Fruit fly (Drosophila melanogaster) whole organism, wandering third instar larva: ENCODE data around the gene Pif1A.

Source experiments
- Abd-B ChIP-seq: fragments of >200 bp; optimal IDR thresholded peaks from 2 replicates; lab custom pipeline; 2017; ENCODE audit warnings: missing biosample characterization, missing genetic modification characterization
- CG32264 ChIP-seq: fragments of 200-800 bp; sonication (Bioruptor generic); optimal IDR thresholded peaks from 2 replicates; lab custom pipeline; 2016; ENCODE audit warnings: missing biosample characterization, missing genetic modification characterization
- CG9705 ChIP-seq: fragments of 200-800 bp; sonication (Bioruptor generic); optimal IDR thresholded peaks from 2 replicates; lab custom pipeline; 2018; ENCODE audit warnings: missing biosample characterization, mild to moderate bottlenecking, missing genetic modification characterization
- CrebA ChIP-seq: fragments of 200-800 bp; sonication (Bioruptor generic); optimal IDR thresholded peaks from 2 replicates; lab custom pipeline; 2016; ENCODE audit warnings: missing biosample characterization, mild to moderate bottlenecking, missing genetic modification characterization, borderline replicate concordance
- Dfd ChIP-seq: fragments of >200 bp; optimal IDR thresholded peaks from 2 replicates; lab custom pipeline; 2017; ENCODE audit warnings: missing biosample characterization, missing genetic modification characterization
- Dif ChIP-seq: fragments of 200-275, 200-300 bp; sonication (Bioruptor generic); optimal IDR thresholded peaks from 2 replicates; lab custom pipeline; 2018; ENCODE audit warnings: missing biosample characterization, missing genetic modification characterization; ENCODE audit not compliant: partially characterized antibody
- GATAd ChIP-seq: sonication (Bioruptor generic); optimal IDR thresholded peaks from 2 replicates; lab custom pipeline; 2016; ENCODE audit warnings: missing biosample characterization, missing genetic modification characterization
- HLH106 ChIP-seq: fragments of 200-800 bp; optimal IDR thresholded peaks from 3 replicates; lab custom pipeline; 2019; ENCODE audit warnings: missing biosample characterization, mild to moderate bottlenecking, missing genetic modification characterization, moderate library complexity
- Hnf4 ChIP-seq: fragments of 200-800 bp; sonication (Bioruptor generic); optimal IDR thresholded peaks from 2 replicates; lab custom pipeline; 2016; ENCODE audit warnings: missing biosample characterization, mild to moderate bottlenecking, missing genetic modification characterization
- Hr78 ChIP-seq: fragments of >200 bp; optimal IDR thresholded peaks from 2 replicates; lab custom pipeline; 2017; ENCODE audit warnings: missing biosample characterization, missing genetic modification characterization
- Hr83 ChIP-seq: fragments of 200-300 bp; sonication (Bioruptor generic); optimal IDR thresholded peaks from 2 replicates; lab custom pipeline; 2016; ENCODE audit warnings: missing biosample characterization, mild to moderate bottlenecking, missing genetic modification characterization, moderate library complexity; ENCODE audit not compliant: poor library complexity, severe bottlenecking
- Jra ChIP-seq: sonication (Bioruptor generic); optimal IDR thresholded peaks from 2 replicates; lab custom pipeline; 2016; ENCODE audit warnings: missing biosample characterization, missing genetic modification characterization
- Mio ChIP-seq: sonication (Bioruptor generic); optimal IDR thresholded peaks from 2 replicates; lab custom pipeline; 2016; ENCODE audit warnings: missing biosample characterization, missing genetic modification characterization
- Myc ChIP-seq: fragments of >200 bp; optimal IDR thresholded peaks from 2 replicates; lab custom pipeline; 2017
- N ChIP-seq: fragments of >200 bp; optimal IDR thresholded peaks from 2 replicates; lab custom pipeline; 2018; ENCODE audit warnings: missing biosample characterization, missing external identifiers, missing genetic modification characterization
- OdsH ChIP-seq: fragments of 200-800 bp; sonication (Bioruptor generic); optimal IDR thresholded peaks from 2 replicates; lab custom pipeline; 2016; ENCODE audit warnings: missing biosample characterization, mild to moderate bottlenecking, missing genetic modification characterization
- Rel ChIP-seq, 2 experiments: fragments of 200-800 bp; sonication (Bioruptor generic) in 1 of 2; optimal IDR thresholded peaks; 2 replicates in 1 of 2; 3 replicates in 1 of 2; lab custom pipeline; 2016 to 2019; ENCODE audit warnings: mild to moderate bottlenecking in 2 of 2, missing biosample characterization in 2 of 2, missing genetic modification characterization in 2 of 2, moderate library complexity in 1 of 2
- Sp1 ChIP-seq: fragments of 200-800 bp; sonication (Bioruptor generic); optimal IDR thresholded peaks from 3 replicates; lab custom pipeline; 2019; ENCODE audit warnings: missing biosample characterization, mild to moderate bottlenecking, missing genetic modification characterization, moderate library complexity
- Vsx2 ChIP-seq: fragments of 200-300, 225-300 bp; sonication (Bioruptor generic); optimal IDR thresholded peaks from 2 replicates; lab custom pipeline; 2018; ENCODE audit warnings: missing biosample characterization, missing genetic modification characterization; ENCODE audit not compliant: partially characterized antibody
- br ChIP-seq: fragments of 200-800 bp; sonication (Bioruptor generic); optimal IDR thresholded peaks from 2 replicates; lab custom pipeline; 2016; ENCODE audit warnings: missing biosample characterization, missing genetic modification characterization
- brk ChIP-seq: fragments of 200-800 bp; sonication (Bioruptor generic); optimal IDR thresholded peaks from 2 replicates; lab custom pipeline; 2016; ENCODE audit warnings: missing biosample characterization, mild to moderate bottlenecking, missing genetic modification characterization
- dl ChIP-seq, 2 experiments: fragments of 175-275, 200-275 bp in 1 of 2; fragments of 200-275 bp in 1 of 2; sonication (Bioruptor generic); optimal IDR thresholded peaks; lab custom pipeline; 2018; ENCODE audit warnings: mild to moderate bottlenecking in 2 of 2, missing biosample characterization in 2 of 2, missing genetic modification characterization in 2 of 2, moderate library complexity in 2 of 2; ENCODE audit not compliant: partially characterized antibody in 2 of 2, insufficient read depth in 1 of 2
- dmrt93B ChIP-seq: fragments of 200-800 bp; sonication (Bioruptor generic); optimal IDR thresholded peaks from 2 replicates; lab custom pipeline; 2018; ENCODE audit warnings: missing biosample characterization, mild to moderate bottlenecking, missing genetic modification characterization
- dsf ChIP-seq: sonication (Bioruptor generic); optimal IDR thresholded peaks from 2 replicates; lab custom pipeline; 2016; ENCODE audit warnings: missing biosample characterization, missing genetic modification characterization, borderline replicate concordance
- ey ChIP-seq: fragments of 200-800 bp; sonication (Bioruptor generic); optimal IDR thresholded peaks from 2 replicates; lab custom pipeline; 2016; ENCODE audit warnings: missing biosample characterization, missing genetic modification characterization
- foxo ChIP-seq, 2 experiments: fragments of 200-800 bp; sonication (Bioruptor generic); optimal IDR thresholded peaks; 2 replicates in 1 of 2; 3 replicates in 1 of 2; lab custom pipeline; 2016 to 2017; ENCODE audit warnings: missing biosample characterization in 2 of 2, missing genetic modification characterization in 2 of 2
- fru ChIP-seq: fragments of 200-800 bp; sonication (Bioruptor generic); optimal IDR thresholded peaks from 3 replicates; lab custom pipeline; 2016; ENCODE audit warnings: missing biosample characterization, mild to moderate bottlenecking, missing genetic modification characterization
- h ChIP-seq: fragments of 200-800 bp; sonication (Bioruptor generic); optimal IDR thresholded peaks from 3 replicates; lab custom pipeline; 2016; ENCODE audit warnings: missing biosample characterization, mild to moderate bottlenecking, missing genetic modification characterization
- jim ChIP-seq: fragments of 175-275, 200-325 bp; sonication (Bioruptor generic); optimal IDR thresholded peaks from 2 replicates; lab custom pipeline; 2016; ENCODE audit warnings: missing biosample characterization, mild to moderate bottlenecking, missing genetic modification characterization
- lola ChIP-seq: fragments of >200 bp; optimal IDR thresholded peaks from 2 replicates; lab custom pipeline; 2017; ENCODE audit warnings: missing biosample characterization, missing genetic modification characterization
- pan ChIP-seq: fragments of >200 bp; optimal IDR thresholded peaks from 2 replicates; lab custom pipeline; 2017
- psq ChIP-seq: fragments of 200-800 bp; sonication (Bioruptor generic); optimal IDR thresholded peaks from 3 replicates; lab custom pipeline; 2017; ENCODE audit warnings: missing biosample characterization, mild to moderate bottlenecking, missing genetic modification characterization, moderate library complexity
- rgr ChIP-seq: fragments of 200-800 bp; sonication (Bioruptor generic); optimal IDR thresholded peaks from 3 replicates; lab custom pipeline; 2016; ENCODE audit warnings: missing biosample characterization, mild to moderate bottlenecking, missing genetic modification characterization
- sage ChIP-seq: fragments of 200-800 bp; sonication (Bioruptor generic); optimal IDR thresholded peaks from 2 replicates; lab custom pipeline; 2016; ENCODE audit warnings: missing biosample characterization, mild to moderate bottlenecking, missing genetic modification characterization
- sv ChIP-seq: fragments of 200-800 bp; sonication (Bioruptor generic); optimal IDR thresholded peaks from 3 replicates; lab custom pipeline; 2016; ENCODE audit warnings: missing biosample characterization, missing genetic modification characterization
- tai ChIP-seq: sonication (Bioruptor generic); optimal IDR thresholded peaks from 2 replicates; lab custom pipeline; 2016; ENCODE audit warnings: missing biosample characterization, missing genetic modification characterization
- usp ChIP-seq: fragments of >200 bp; optimal IDR thresholded peaks from 2 replicates; lab custom pipeline; 2017; ENCODE audit warnings: missing biosample characterization, missing genetic modification characterization
- woc ChIP-seq: sonication (Bioruptor generic); optimal IDR thresholded peaks from 2 replicates; lab custom pipeline; 2016; ENCODE audit warnings: missing biosample characterization, mild to moderate bottlenecking, missing genetic modification characterization

Gene Pif1A

DNA sequence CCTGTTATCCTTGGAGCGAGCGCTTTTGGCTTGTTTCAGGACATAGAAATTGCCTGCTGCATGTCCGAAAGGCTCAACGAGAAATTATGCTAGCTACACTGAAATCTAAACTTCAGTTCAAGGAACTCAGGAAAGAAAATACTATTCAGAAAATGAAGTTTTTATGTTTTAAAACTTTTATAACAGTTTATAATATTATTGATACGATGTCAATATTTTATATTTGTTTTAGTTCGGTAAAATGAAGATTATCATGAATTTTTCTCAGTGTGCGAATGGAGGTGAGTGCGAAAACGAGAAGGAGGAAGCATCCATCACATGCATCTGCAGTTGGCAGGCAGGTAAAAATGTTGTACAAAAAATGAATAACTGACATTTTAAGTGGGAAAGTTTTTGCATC is 54.6 kb downstream of the Pif1A start:
- TF ChIP-seq Vsx2 (GFP tag; lab: Kevin White, UChicago) (no peak), pan (lab: Kevin White, UChicago) (no peak), lola (GFP tag; lab: Kevin White, UChicago) (no peak), dmrt93B (peak; percentile 41), dsf (GFP tag; lab: Kevin White, UChicago) (no peak), h (GFP tag; lab: Kevin White, UChicago) (peak; percentile 72), OdsH (peak; percentile 83), rgr (GFP tag; lab: Kevin White, UChicago) (peak; percentile 80), woc (GFP tag; lab: Kevin White, UChicago) (peak; percentile 56), psq (GFP tag; lab: Kevin White, UChicago) (peak; percentile 72), sage (GFP tag; lab: Kevin White, UChicago) (peak; percentile 63), Mio (no peak), usp (no peak), GATAd (GFP tag; lab: Kevin White, UChicago) (no peak), br (GFP tag; lab: Kevin White, UChicago) (peak; percentile 62), Dif (no peak), jim (GFP tag; lab: Kevin White, UChicago) (no peak), Rel (GFP tag; optimal IDR thresholded peaks at IDR 0.05; lab: Kevin White, UChicago) (no peak), Rel (tag; optimal IDR thresholded peaks at IDR 0.05; lab: Kevin White, UChicago) (no peak), Abd-B (GFP tag; lab: Kevin White, UChicago) (no peak), CG32264 (GFP tag; lab: Kevin White, UChicago) (no peak), ey (peak; percentile 62), CG9705 (GFP tag; lab: Kevin White, UChicago) (no peak), Sp1 (GFP tag; lab: Kevin White, UChicago) (peak; percentile 71), CrebA (GFP tag; lab: Kevin White, UChicago) (no peak), Myc (lab: Kevin White, UChicago) (no peak), Dfd (GFP tag; lab: Kevin White, UChicago) (no peak), sv (GFP tag; lab: Kevin White, UChicago) (no peak), Hr83 (GFP tag; lab: Kevin White, UChicago) (no peak), HLH106 (tag; lab: Kevin White, UChicago) (peak; percentile 76), N (GFP tag; lab: Kevin White, UChicago) (no peak), Hnf4 (peak; percentile 74), dl (GFP tag; optimal IDR thresholded peaks at IDR 0.05; lab: Kevin White, UChicago; ENCODE audit: insufficient read depth in 1 of 2, partially characterized antibody in 2 of 2) (no peak), tai (no peak), foxo (GFP tag; optimal IDR thresholded peaks at IDR 0.05; lab: Kevin White, UChicago) (peak in 1 of 2 experiments; percentile 82), brk (peak; percentile 46), Hr78 (GFP tag; lab: Kevin White, UChicago) (no peak), fru (GFP tag; lab: Kevin White, UChicago) (peak; percentile 78), Jra (peak; percentile 22)

DNA sequence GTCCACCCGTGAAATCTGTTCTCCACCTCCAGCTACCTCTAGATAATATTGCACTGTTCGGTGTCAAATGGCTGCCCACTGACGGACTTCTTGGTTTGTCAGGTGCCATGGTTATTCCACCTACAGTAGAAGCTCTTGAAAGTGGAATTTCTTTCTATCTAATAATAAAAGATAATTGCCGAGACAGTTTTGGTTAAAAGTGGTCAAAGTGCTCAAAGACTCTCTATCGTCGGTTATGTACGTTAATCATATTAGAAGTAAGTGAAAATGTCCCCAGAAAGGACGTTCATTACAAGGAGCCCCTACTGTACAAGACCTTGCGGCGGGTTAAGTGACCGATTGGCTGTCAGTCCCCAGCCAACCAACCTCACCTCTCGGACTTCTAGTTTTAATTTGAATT is 56.8 kb downstream of the Pif1A start:
- TF ChIP-seq dl (GFP tag; optimal IDR thresholded peaks at IDR 0.05; lab: Kevin White, UChicago; ENCODE audit: insufficient read depth in 1 of 2, partially characterized antibody in 2 of 2) (no peak), usp (no peak), CG32264 (GFP tag; lab: Kevin White, UChicago) (no peak), Hr78 (GFP tag; lab: Kevin White, UChicago) (no peak), fru (GFP tag; lab: Kevin White, UChicago) (peak; percentile 47), Rel (GFP tag; optimal IDR thresholded peaks at IDR 0.05; lab: Kevin White, UChicago) (no peak), Rel (tag; optimal IDR thresholded peaks at IDR 0.05; lab: Kevin White, UChicago) (no peak), ey (peak; percentile 65), HLH106 (tag; lab: Kevin White, UChicago) (peak; percentile 52), dsf (GFP tag; lab: Kevin White, UChicago) (no peak), dmrt93B (peak; percentile 19), tai (peak; percentile 54), psq (GFP tag; lab: Kevin White, UChicago) (peak; percentile 12), woc (GFP tag; lab: Kevin White, UChicago) (no peak), CrebA (GFP tag; lab: Kevin White, UChicago) (no peak), Dfd (GFP tag; lab: Kevin White, UChicago) (no peak), pan (lab: Kevin White, UChicago) (no peak), Hnf4 (peak; percentile 54), sv (GFP tag; lab: Kevin White, UChicago) (peak; percentile 15), brk (no peak), Dif (no peak), Abd-B (GFP tag; lab: Kevin White, UChicago) (no peak), Myc (lab: Kevin White, UChicago) (no peak), GATAd (GFP tag; lab: Kevin White, UChicago) (no peak), sage (GFP tag; lab: Kevin White, UChicago) (no peak), Sp1 (GFP tag; lab: Kevin White, UChicago) (no peak), OdsH (peak; percentile 46), CG9705 (GFP tag; lab: Kevin White, UChicago) (no peak), br (GFP tag; lab: Kevin White, UChicago) (peak; percentile 42), Mio (no peak), foxo (GFP tag; optimal IDR thresholded peaks at IDR 0.05; lab: Kevin White, UChicago) (peak in 1 of 2 experiments; percentile 53), Jra (no peak), Hr83 (GFP tag; lab: Kevin White, UChicago) (no peak), h (GFP tag; lab: Kevin White, UChicago) (peak; percentile 60), rgr (GFP tag; lab: Kevin White, UChicago) (peak; percentile 50), Vsx2 (GFP tag; lab: Kevin White, UChicago) (no peak), lola (GFP tag; lab: Kevin White, UChicago) (no peak), jim (GFP tag; lab: Kevin White, UChicago) (no peak), N (GFP tag; lab: Kevin White, UChicago) (no peak)
